Worm (Caenorhabditis elegans) whole organism, L1 larva: ENCODE results near the gene fbxa-144.

ENCODE experiments used
- C16A3.4 ChIP-seq: fragments of 150-350 bp; optimal IDR thresholded peaks from 2 replicates; lab custom pipeline; 2014; ENCODE audit warnings: missing biosample characterization, missing genetic modification characterization
- C34B4.2 ChIP-seq: sonication (generic microtip); optimal IDR thresholded peaks from 2 replicates; lab custom pipeline; 2017; ENCODE audit warnings: mild to moderate bottlenecking, missing genetic modification characterization, missing compliant biosample characterization
- aly-2 ChIP-seq: fragments of 150-350 bp; optimal IDR thresholded peaks from 2 replicates; lab custom pipeline; 2014; ENCODE audit warnings: missing biosample characterization, missing genetic modification characterization
- ama-1 ChIP-seq: fragments of 150-350 bp; optimal IDR thresholded peaks from 2 replicates; lab custom pipeline; 2014
- blmp-1 ChIP-seq: fragments of 150-350 bp; optimal IDR thresholded peaks from 2 replicates; lab custom pipeline; 2014; ENCODE audit warnings: missing biosample characterization, missing genetic modification characterization
- ceh-88 ChIP-seq: fragments of 200-800 bp; sonication (Bioruptor generic); IDR thresholded peaks from 2 replicates; pipeline ENCODE4 v1.3.6; 2022; ENCODE audit warnings: missing genetic modification characterization, missing compliant biosample characterization
- ces-1 ChIP-seq: fragments of 150-350 bp; optimal IDR thresholded peaks from 2 replicates; lab custom pipeline; 2014; ENCODE audit warnings: missing biosample characterization, missing genetic modification reagents, missing genetic modification characterization
- dpl-1 ChIP-seq, 3 experiments: fragments of 150-350 bp in 2 of 3; sonication (generic microtip) in 1 of 3; optimal IDR thresholded peaks; 2 replicates each; lab custom pipeline; 2014 to 2017; ENCODE audit warnings: missing biosample characterization in 3 of 3, missing genetic modification characterization in 3 of 3, missing genetic modification reagents in 3 of 3
- dsc-1 ChIP-seq: sonication (generic microtip); optimal IDR thresholded peaks from 2 replicates; lab custom pipeline; 2016; ENCODE audit warnings: mild to moderate bottlenecking, missing genetic modification characterization, missing compliant biosample characterization
- efl-1 ChIP-seq, 4 experiments: fragments of 150-350 bp; optimal IDR thresholded peaks in 3 of 4; peaks in 1 of 4; 1 replicate in 1 of 4; 2 replicates in 3 of 4; lab custom pipeline; 2014; ENCODE audit warnings: missing biosample characterization in 2 of 4, missing genetic modification characterization in 2 of 4, missing genetic modification reagents in 2 of 4
- efl-3 ChIP-seq: fragments of 200-800 bp; sonication (Bioruptor generic); optimal IDR thresholded peaks from 2 replicates; lab custom pipeline; 2018; ENCODE audit warnings: mild to moderate bottlenecking, missing genetic modification characterization, missing compliant biosample characterization
- elt-2 ChIP-seq: sonication (generic microtip); optimal IDR thresholded peaks from 2 replicates; lab custom pipeline; 2016; ENCODE audit warnings: missing genetic modification characterization, mild to moderate bottlenecking, inconsistent platforms, missing compliant biosample characterization, missing genetic modification reagents
- elt-3 ChIP-seq, 6 experiments: fragments of 150-350 bp in 1 of 6; sonication (generic microtip); optimal IDR thresholded peaks; 2 replicates each; lab custom pipeline; 2017 to 2018; ENCODE audit warnings: missing biosample characterization in 6 of 6, missing genetic modification characterization in 6 of 6, inconsistent platforms in 1 of 6
- ets-5 ChIP-seq: fragments of 200-800 bp; sonication (Bioruptor generic); IDR thresholded peaks from 2 replicates; pipeline ENCODE4 v1.3.6; 2022; ENCODE audit warnings: missing genetic modification characterization, missing compliant biosample characterization
- fkh-10 ChIP-seq: sonication (generic microtip); optimal IDR thresholded peaks from 2 replicates; lab custom pipeline; 2017; ENCODE audit warnings: missing biosample characterization, missing genetic modification reagents, missing genetic modification characterization
- fkh-4 ChIP-seq: sonication (generic microtip); optimal IDR thresholded peaks from 2 replicates; lab custom pipeline; 2016; ENCODE audit warnings: missing compliant biosample characterization, missing genetic modification characterization, borderline replicate concordance
- grh-1 ChIP-seq: fragments of 200-800 bp; sonication (Bioruptor generic); IDR thresholded peaks from 2 replicates; pipeline ENCODE4 v1.3.6; 2022; ENCODE audit warnings: missing genetic modification reagents, missing genetic modification characterization, missing compliant biosample characterization
- hpl-2 ChIP-seq: fragments of 150-350 bp; optimal IDR thresholded peaks from 2 replicates; lab custom pipeline; 2014; ENCODE audit warnings: missing biosample characterization, missing genetic modification reagents, missing genetic modification characterization
- isw-1 ChIP-seq: fragments of 200-800 bp; sonication (Bioruptor generic); IDR thresholded peaks from 2 replicates; pipeline ENCODE4 v1.3.6; 2022; ENCODE audit warnings: missing genetic modification characterization, missing compliant biosample characterization
- lin-14 ChIP-seq: fragments of 200-800 bp; sonication (Bioruptor generic); optimal IDR thresholded peaks from 2 replicates; lab custom pipeline; 2018; ENCODE audit warnings: mild to moderate bottlenecking, missing genetic modification characterization, moderate library complexity, missing compliant biosample characterization
- lir-3 ChIP-seq: sonication (generic microtip); optimal IDR thresholded peaks from 2 replicates; lab custom pipeline; 2016; ENCODE audit warnings: mild to moderate bottlenecking, missing genetic modification characterization, moderate library complexity, missing compliant biosample characterization; ENCODE audit not compliant: poor library complexity
- mab-9 ChIP-seq: fragments of 200-800 bp; sonication (Bioruptor generic); IDR thresholded peaks from 2 replicates; pipeline ENCODE4 v1.3.6; 2022; ENCODE audit warnings: missing genetic modification reagents, missing genetic modification characterization, missing compliant biosample characterization
- mef-2 ChIP-seq: fragments of 150-350 bp; optimal IDR thresholded peaks from 2 replicates; lab custom pipeline; 2014; ENCODE audit warnings: missing biosample characterization, missing genetic modification characterization
- mep-1 ChIP-seq: fragments of 150-350 bp; optimal IDR thresholded peaks from 2 replicates; lab custom pipeline; 2014; ENCODE audit warnings: missing biosample characterization, missing genetic modification characterization
- nhr-19 ChIP-seq: fragments of 200-800 bp; sonication (Bioruptor generic); conservative IDR thresholded peaks from 2 replicates; pipeline ENCODE4 v1.3.6; 2022; ENCODE audit warnings: missing genetic modification characterization, missing compliant biosample characterization
- nhr-47 ChIP-seq: sonication (generic microtip); optimal IDR thresholded peaks from 2 replicates; lab custom pipeline; 2016; ENCODE audit warnings: mild to moderate bottlenecking, missing genetic modification characterization, moderate library complexity, missing compliant biosample characterization
- nhr-76 ChIP-seq: sonication (generic microtip); optimal IDR thresholded peaks from 2 replicates; lab custom pipeline; 2017; ENCODE audit warnings: missing biosample characterization, missing genetic modification characterization
- nhr-85 ChIP-seq: sonication (generic microtip); peaks from one replicate; lab custom pipeline; 2016; ENCODE audit warnings: missing genetic modification characterization, inconsistent platforms, missing compliant biosample characterization
- pag-3 ChIP-seq: sonication (generic microtip); optimal IDR thresholded peaks from 2 replicates; lab custom pipeline; 2017; ENCODE audit warnings: missing genetic modification characterization, mild to moderate bottlenecking, missing compliant biosample characterization, antibody characterized with exemption, borderline replicate concordance; ENCODE audit not compliant: insufficient read depth
- pax-3 ChIP-seq: fragments of 200-800 bp; sonication (Bioruptor generic); optimal IDR thresholded peaks from 2 replicates; lab custom pipeline; 2018; ENCODE audit warnings: mild to moderate bottlenecking, missing genetic modification characterization, moderate library complexity, missing compliant biosample characterization
- snu-23 ChIP-seq: sonication (generic microtip); optimal IDR thresholded peaks from 2 replicates; lab custom pipeline; 2016; ENCODE audit warnings: missing genetic modification characterization, missing compliant biosample characterization
- unc-30 ChIP-seq: sonication (generic microtip); optimal IDR thresholded peaks from 2 replicates; lab custom pipeline; 2017; ENCODE audit warnings: missing biosample characterization, missing genetic modification characterization
- vab-15 ChIP-seq: sonication (generic microtip); optimal IDR thresholded peaks from 2 replicates; lab custom pipeline; 2017; ENCODE audit warnings: missing genotype, mild to moderate bottlenecking, missing genetic modification characterization, missing compliant biosample characterization
- xbp-1 ChIP-seq: sonication (generic microtip); optimal IDR thresholded peaks from 2 replicates; lab custom pipeline; 2016; ENCODE audit warnings: missing genetic modification characterization, missing compliant biosample characterization
- zip-4 ChIP-seq: fragments of 200-800 bp; sonication (Bioruptor generic); optimal IDR thresholded peaks from 2 replicates; lab custom pipeline; 2018; ENCODE audit warnings: mild to moderate bottlenecking, missing genetic modification characterization, moderate library complexity, missing compliant biosample characterization

The fbxa-144 gene

DNA sequence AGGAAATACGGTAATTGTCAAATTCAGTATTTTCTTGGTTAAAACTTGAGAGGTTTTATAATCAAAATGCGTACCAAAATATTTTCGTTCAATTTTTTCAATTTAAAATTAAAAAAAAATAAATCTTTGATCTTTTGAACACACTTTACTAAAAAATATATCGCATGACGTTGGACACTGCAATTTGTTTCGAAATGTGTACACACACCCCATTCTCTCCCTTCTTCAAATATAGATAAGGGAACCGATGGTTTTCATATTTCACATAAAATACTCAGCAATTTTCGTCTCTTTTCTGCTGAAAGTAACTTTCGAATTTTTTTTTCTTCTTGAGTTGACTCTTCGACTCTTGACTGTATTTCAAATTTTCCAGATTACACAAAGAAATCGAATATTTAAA, 11.2 kb downstream of the fbxa-144 start:
- TF ChIP-seq efl-1 (optimal IDR thresholded peaks at IDR 0.05; lab: Kevin White, UChicago) (no peak), efl-1 (GFP tag; optimal IDR thresholded peaks at IDR 0.05 in 1 of 2; lab: Kevin White, UChicago) (peak in 1 of 2 experiments; percentile 22), elt-3 (tag; optimal IDR thresholded peaks at IDR 0.05; lab: Kevin White, UChicago) (no peak)

DNA sequence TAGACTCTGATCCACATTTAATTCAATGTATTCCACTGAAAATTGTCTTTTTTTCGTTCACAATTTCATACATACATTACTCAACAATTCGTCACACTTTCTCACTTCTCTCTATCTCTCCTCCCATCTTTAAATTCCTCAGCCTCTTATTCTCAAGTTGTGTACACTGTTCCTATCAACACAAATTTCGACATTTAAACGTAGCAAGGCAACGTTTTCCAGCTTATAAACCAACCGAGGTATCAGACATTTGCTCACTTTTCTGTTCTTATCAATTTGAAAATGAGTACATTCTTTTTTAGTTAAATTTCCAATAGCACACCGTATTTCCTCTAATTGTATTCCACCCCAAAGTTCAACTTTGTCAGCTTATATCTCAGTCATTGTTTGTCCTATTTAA, 11.7 kb downstream of the fbxa-144 start, which contains the start of gene skr-3:
Gene skr-3, plus strand, starts transcription at position 163 of the 400 bp plus-strand sequence.
- TF ChIP-seq efl-1 (optimal IDR thresholded peaks at IDR 0.05; lab: Kevin White, UChicago) (no peak), efl-1 (GFP tag; optimal IDR thresholded peaks at IDR 0.05 in 1 of 2; lab: Kevin White, UChicago) (no peak), mab-9 (GFP tag; lab: Robert Waterston, UW) (no peak), dsc-1 (tag; lab: Kevin White, UChicago) (no peak), isw-1 (no peak), elt-2 (tag; lab: Kevin White, UChicago) (peak; percentile 50), nhr-85 (tag; lab: Kevin White, UChicago) (peak; percentile 60)
- TF ChIP-seq, all 84 proteins: peak for 2

DNA sequence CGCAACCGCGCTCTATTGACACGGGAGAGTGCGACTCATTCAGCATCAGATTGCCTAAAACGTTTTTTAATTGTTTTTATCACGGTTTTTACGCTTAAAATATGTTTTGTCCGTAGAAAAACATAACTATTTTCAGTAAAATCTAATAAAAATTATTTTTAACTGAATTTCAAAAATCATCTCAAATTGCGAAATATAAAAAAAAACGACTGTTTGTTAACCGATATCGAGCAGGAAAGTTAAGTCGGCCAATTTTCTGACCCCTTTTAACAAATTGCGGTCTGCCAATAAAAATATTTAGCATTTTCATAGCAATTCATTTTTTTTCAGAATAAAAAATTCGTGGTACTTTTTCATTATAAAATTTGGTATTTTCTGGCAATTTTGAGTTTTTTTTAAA, 12.1 kb downstream of the fbxa-144 start:
- TF ChIP-seq nhr-85 (tag; lab: Kevin White, UChicago) = no peak
- TF ChIP-seq C34B4.2 (tag; lab: Kevin White, UChicago) = no peak
- TF ChIP-seq zip-4 (GFP tag; lab: Kevin White, UChicago) = peak; percentile 82
- no peak for TF ChIP-seq elt-3 (tag; optimal IDR thresholded peaks at IDR 0.05; lab: Kevin White, UChicago)
- TF ChIP-seq fkh-10 (GFP tag; lab: Kevin White, UChicago) = no peak
- TF ChIP-seq nhr-47 (tag; lab: Kevin White, UChicago) = no peak
- no peak for TF ChIP-seq nhr-19
- TF ChIP-seq grh-1 (GFP tag; lab: Robert Waterston, UW) = no peak
- no peak for TF ChIP-seq C16A3.4 (tag; lab: Kevin White, UChicago)

DNA sequence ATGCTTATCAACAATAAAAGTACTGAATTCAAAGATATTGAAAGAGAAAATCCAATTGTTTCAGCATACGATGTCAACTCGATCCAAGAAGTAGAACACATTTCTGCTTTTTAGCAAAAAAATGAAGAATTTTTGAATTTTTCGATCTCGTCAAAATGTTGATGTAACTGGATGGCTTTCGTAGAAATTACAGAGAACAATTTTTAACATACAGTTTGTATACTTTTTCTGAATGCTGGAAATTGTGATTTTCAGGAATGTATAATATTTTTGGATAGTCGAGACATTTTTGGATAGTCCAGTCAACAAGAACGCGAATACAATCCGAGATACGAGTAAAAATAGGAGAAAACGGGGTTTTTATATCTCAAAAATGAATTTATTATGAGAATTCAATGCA, 14.0 kb downstream of the fbxa-144 start, which contains the start of gene str-103:
Gene str-103, minus strand, starts transcription at position 101 of the 400 bp plus-strand sequence.
- TF ChIP-seq C16A3.4 (tag; lab: Kevin White, UChicago) (no peak), ama-1 (no peak), unc-30 (no peak), efl-1 (optimal IDR thresholded peaks at IDR 0.05; lab: Kevin White, UChicago) (no peak), efl-1 (GFP tag; optimal IDR thresholded peaks at IDR 0.05 in 1 of 2; lab: Kevin White, UChicago) (no peak), lir-3 (no peak), aly-2 (no peak), lin-14 (GFP tag; lab: Kevin White, UChicago) (no peak), fkh-4 (no peak), elt-3 (tag; optimal IDR thresholded peaks at IDR 0.05; lab: Kevin White, UChicago) (no peak), dpl-1 (GFP tag; optimal IDR thresholded peaks at IDR 0.05; lab: Kevin White, UChicago) (no peak), xbp-1 (tag; lab: Kevin White, UChicago) (no peak), snu-23 (GFP tag; lab: Kevin White, UChicago) (no peak), nhr-76 (no peak), grh-1 (GFP tag; lab: Robert Waterston, UW) (no peak), mef-2 (tag; lab: Kevin White, UChicago) (no peak), pag-3 (tag; lab: Kevin White, UChicago) (no peak), mep-1 (tag; lab: Kevin White, UChicago) (no peak), ceh-88 (no peak), hpl-2 (GFP tag; lab: Kevin White, UChicago) (no peak)
- TF ChIP-seq, all 84 proteins: peak for 0

DNA sequence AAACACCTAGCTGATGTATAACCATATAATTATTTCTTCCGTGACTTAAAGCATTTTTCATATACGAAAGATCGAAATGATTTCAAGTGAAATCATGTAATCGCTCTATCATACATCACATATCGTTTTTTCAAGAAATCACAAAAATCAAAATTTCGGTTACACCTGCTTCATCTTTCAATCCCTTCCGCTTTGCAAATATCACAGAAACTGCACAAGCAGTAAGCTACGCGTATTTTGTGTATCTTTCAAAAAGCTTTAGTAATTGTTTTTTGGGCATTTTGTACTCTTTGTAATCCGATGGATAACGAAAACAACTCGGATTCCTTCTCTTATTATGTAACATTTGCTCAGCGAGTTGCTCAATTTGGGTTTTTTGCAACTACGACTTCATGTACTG, 17.2 kb downstream of the fbxa-144 start, which contains the start of gene str-25:
Gene str-25, plus strand, starts transcription at position 301 of the 400 bp plus-strand sequence.
- no peak for TF ChIP-seq ces-1 (GFP tag; lab: Kevin White, UChicago)
- no peak for TF ChIP-seq vab-15 (tag; lab: Kevin White, UChicago)
- TF ChIP-seq blmp-1 (tag; lab: Kevin White, UChicago) = no peak
- TF ChIP-seq efl-3 = no peak
- no peak for TF ChIP-seq pax-3 (tag; lab: Kevin White, UChicago)
- TF ChIP-seq ets-5 (GFP tag; lab: Robert Waterston, UW) = no peak
- no peak for TF ChIP-seq unc-30
